Worm (Caenorhabditis elegans) whole organism, mixed stage, embryonic: ENCODE results near the gene let-413.

ENCODE experiments used
- cnd-1 ChIP-seq: fragments of 200-800 bp; sonication (Bioruptor generic); optimal IDR thresholded peaks from 2 replicates; lab custom pipeline; 2018; ENCODE audit warnings: mild to moderate bottlenecking, missing genetic modification characterization, missing compliant biosample characterization
- ham-2 ChIP-seq: fragments of 200-800 bp; sonication (Bioruptor generic); optimal IDR thresholded peaks from 2 replicates; lab custom pipeline; 2018; ENCODE audit warnings: mild to moderate bottlenecking, missing genetic modification characterization, missing compliant biosample characterization
- pha-4 ChIP-seq: fragments of 150-350 bp; optimal IDR thresholded peaks from 2 replicates; lab custom pipeline; 2018; ENCODE audit warnings: missing biosample characterization, missing genetic modification reagents, missing genetic modification characterization
- snpc-4 ChIP-seq: fragments of 150-350 bp; optimal IDR thresholded peaks from 2 replicates; lab custom pipeline; 2014; ENCODE audit warnings: missing biosample characterization, missing genetic modification characterization
- unc-62 ChIP-seq: fragments of 150-350 bp; optimal IDR thresholded peaks from 2 replicates; lab custom pipeline; 2014; ENCODE audit warnings: missing biosample characterization, missing genetic modification reagents, missing genetic modification characterization

DNA sequence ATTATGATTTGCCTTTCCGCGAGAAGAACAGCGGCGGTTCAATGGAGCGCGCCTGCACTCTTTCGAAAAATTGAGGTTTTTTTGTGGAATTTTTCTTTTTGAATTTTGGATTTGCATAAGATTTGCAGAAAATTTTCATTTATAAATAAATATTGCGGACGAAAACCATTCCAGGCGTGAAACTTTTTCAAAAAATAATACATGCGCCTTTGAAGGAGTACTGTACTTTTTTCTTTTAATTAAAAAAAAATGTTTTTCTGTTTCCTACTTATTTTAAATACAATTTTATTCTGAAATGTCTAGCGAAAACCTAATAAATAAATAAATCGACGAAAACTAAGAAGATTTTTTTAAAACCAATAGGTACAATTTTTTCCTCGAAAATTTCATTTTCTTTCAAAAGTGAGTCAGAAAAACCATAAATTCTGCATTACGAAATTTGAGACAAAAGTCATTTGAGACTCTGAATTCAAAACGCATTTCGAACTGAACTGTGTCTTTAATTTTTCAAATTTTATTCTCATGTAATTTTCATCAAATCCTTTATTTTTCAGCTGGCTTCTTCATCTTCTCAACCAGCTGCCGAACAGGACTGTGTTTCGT, 3.5 kb upstream of the let-413 start, which contains the start of gene F26D11.1:
- TF ChIP-seq cnd-1 (tag; lab: Kevin White, UChicago), result no peak
- TF ChIP-seq snpc-4 (tag; lab: Kevin White, UChicago), result no peak
- no peak for TF ChIP-seq unc-62
- TF ChIP-seq pha-4 (tag; lab: Kevin White, UChicago), result no peak
- no peak for TF ChIP-seq ham-2 (GFP tag; lab: Kevin White, UChicago)
